Worm (Caenorhabditis elegans) whole organism, L1 larva: ENCODE results near the gene mob-2.

Source experiments
- C16A3.4 ChIP-seq: fragments of 150-350 bp; optimal IDR thresholded peaks from 2 replicates; lab custom pipeline; 2014; ENCODE audit warnings: missing biosample characterization, missing genetic modification characterization
- aha-1 ChIP-seq: fragments of 150-350 bp; optimal IDR thresholded peaks from 2 replicates; lab custom pipeline; 2014; ENCODE audit warnings: missing biosample characterization, missing genetic modification characterization
- blmp-1 ChIP-seq: fragments of 150-350 bp; optimal IDR thresholded peaks from 2 replicates; lab custom pipeline; 2014; ENCODE audit warnings: missing biosample characterization, missing genetic modification characterization
- ceh-63 ChIP-seq: fragments of 200-800 bp; sonication (Bioruptor generic); optimal IDR thresholded peaks from 2 replicates; lab custom pipeline; 2018; ENCODE audit warnings: mild to moderate bottlenecking, missing genetic modification characterization, missing compliant biosample characterization
- dsc-1 ChIP-seq: sonication (generic microtip); optimal IDR thresholded peaks from 2 replicates; lab custom pipeline; 2016; ENCODE audit warnings: mild to moderate bottlenecking, missing genetic modification characterization, missing compliant biosample characterization
- efl-1 ChIP-seq, 4 experiments: fragments of 150-350 bp; optimal IDR thresholded peaks in 3 of 4; peaks in 1 of 4; 1 replicate in 1 of 4; 2 replicates in 3 of 4; lab custom pipeline; 2014; ENCODE audit warnings: missing biosample characterization in 2 of 4, missing genetic modification characterization in 2 of 4, missing genetic modification reagents in 2 of 4
- efl-3 ChIP-seq: fragments of 200-800 bp; sonication (Bioruptor generic); optimal IDR thresholded peaks from 2 replicates; lab custom pipeline; 2018; ENCODE audit warnings: mild to moderate bottlenecking, missing genetic modification characterization, missing compliant biosample characterization
- egl-27 ChIP-seq, 2 experiments: fragments of 150-350 bp in 1 of 2; sonication (generic microtip); optimal IDR thresholded peaks; 3 replicates each; lab custom pipeline; 2017 to 2018; ENCODE audit warnings: missing biosample characterization in 2 of 2, missing genetic modification characterization in 2 of 2, missing genetic modification reagents in 2 of 2
- elt-2 ChIP-seq: sonication (generic microtip); optimal IDR thresholded peaks from 2 replicates; lab custom pipeline; 2016; ENCODE audit warnings: missing genetic modification characterization, mild to moderate bottlenecking, inconsistent platforms, missing compliant biosample characterization, missing genetic modification reagents
- elt-3 ChIP-seq, 6 experiments: fragments of 150-350 bp in 1 of 6; sonication (generic microtip); optimal IDR thresholded peaks; 2 replicates each; lab custom pipeline; 2017 to 2018; ENCODE audit warnings: missing biosample characterization in 6 of 6, missing genetic modification characterization in 6 of 6, inconsistent platforms in 1 of 6
- ets-5 ChIP-seq: fragments of 200-800 bp; sonication (Bioruptor generic); IDR thresholded peaks from 2 replicates; pipeline ENCODE4 v1.3.6; 2022; ENCODE audit warnings: missing genetic modification characterization, missing compliant biosample characterization
- fkh-10 ChIP-seq: sonication (generic microtip); optimal IDR thresholded peaks from 2 replicates; lab custom pipeline; 2017; ENCODE audit warnings: missing biosample characterization, missing genetic modification reagents, missing genetic modification characterization
- fkh-8 ChIP-seq: sonication (generic microtip); optimal IDR thresholded peaks from 2 replicates; lab custom pipeline; 2016; ENCODE audit warnings: mild to moderate bottlenecking, missing genetic modification characterization, missing compliant biosample characterization
- jun-1 ChIP-seq: fragments of 150-350 bp; optimal IDR thresholded peaks from 2 replicates; lab custom pipeline; 2014; ENCODE audit warnings: missing biosample characterization, missing genetic modification reagents, missing genetic modification characterization
- lin-14 ChIP-seq: fragments of 200-800 bp; sonication (Bioruptor generic); optimal IDR thresholded peaks from 2 replicates; lab custom pipeline; 2018; ENCODE audit warnings: mild to moderate bottlenecking, missing genetic modification characterization, moderate library complexity, missing compliant biosample characterization
- lin-15B ChIP-seq: fragments of 150-350 bp; sonication (generic microtip); optimal IDR thresholded peaks from 3 replicates; lab custom pipeline; 2014; ENCODE audit warnings: missing biosample characterization, missing genetic modification characterization
- lin-35 ChIP-seq, 2 experiments: fragments of 150-350 bp; optimal IDR thresholded peaks; 2 replicates each; lab custom pipeline; 2014; ENCODE audit warnings: missing biosample characterization in 2 of 2, missing genetic modification characterization in 2 of 2, missing genetic modification reagents in 2 of 2
- lin-39 ChIP-seq: fragments of 150-350 bp; optimal IDR thresholded peaks from 2 replicates; lab custom pipeline; 2014; ENCODE audit warnings: missing biosample characterization, missing genetic modification reagents, missing genetic modification characterization
- lir-3 ChIP-seq: sonication (generic microtip); optimal IDR thresholded peaks from 2 replicates; lab custom pipeline; 2016; ENCODE audit warnings: mild to moderate bottlenecking, missing genetic modification characterization, moderate library complexity, missing compliant biosample characterization; ENCODE audit not compliant: poor library complexity
- lsy-2 ChIP-seq, 2 experiments: fragments of 150-350 bp; optimal IDR thresholded peaks; 2 replicates each; lab custom pipeline; 2014; ENCODE audit warnings: missing biosample characterization in 2 of 2, missing genetic modification characterization in 2 of 2
- mab-9 ChIP-seq: fragments of 200-800 bp; sonication (Bioruptor generic); IDR thresholded peaks from 2 replicates; pipeline ENCODE4 v1.3.6; 2022; ENCODE audit warnings: missing genetic modification reagents, missing genetic modification characterization, missing compliant biosample characterization
- mef-2 ChIP-seq: fragments of 150-350 bp; optimal IDR thresholded peaks from 2 replicates; lab custom pipeline; 2014; ENCODE audit warnings: missing biosample characterization, missing genetic modification characterization
- mep-1 ChIP-seq: fragments of 150-350 bp; optimal IDR thresholded peaks from 2 replicates; lab custom pipeline; 2014; ENCODE audit warnings: missing biosample characterization, missing genetic modification characterization
- nhr-20 ChIP-seq: sonication (generic microtip); optimal IDR thresholded peaks from 2 replicates; lab custom pipeline; 2016; ENCODE audit warnings: mild to moderate bottlenecking, missing genetic modification characterization, missing compliant biosample characterization
- nhr-28 ChIP-seq: fragments of 150-350 bp; optimal IDR thresholded peaks from 2 replicates; lab custom pipeline; 2014; ENCODE audit warnings: missing biosample characterization, missing genetic modification characterization
- nhr-47 ChIP-seq: sonication (generic microtip); optimal IDR thresholded peaks from 2 replicates; lab custom pipeline; 2016; ENCODE audit warnings: mild to moderate bottlenecking, missing genetic modification characterization, moderate library complexity, missing compliant biosample characterization
- nhr-71 ChIP-seq: sonication (generic microtip); optimal IDR thresholded peaks from 2 replicates; lab custom pipeline; 2016; ENCODE audit warnings: mild to moderate bottlenecking, missing genetic modification characterization, moderate library complexity, missing compliant biosample characterization
- nhr-77 ChIP-seq: fragments of 150-350 bp; optimal IDR thresholded peaks from 2 replicates; lab custom pipeline; 2014; ENCODE audit warnings: missing biosample characterization, missing genetic modification characterization
- nhr-84 ChIP-seq: sonication (generic microtip); optimal IDR thresholded peaks from 2 replicates; lab custom pipeline; 2017; ENCODE audit warnings: missing biosample characterization, missing genetic modification characterization
- nhr-85 ChIP-seq: sonication (generic microtip); peaks from one replicate; lab custom pipeline; 2016; ENCODE audit warnings: missing genetic modification characterization, inconsistent platforms, missing compliant biosample characterization
- nhr-90 ChIP-seq: sonication (generic microtip); optimal IDR thresholded peaks from 2 replicates; lab custom pipeline; 2016; ENCODE audit warnings: mild to moderate bottlenecking, missing genetic modification characterization, missing compliant biosample characterization; ENCODE audit not compliant: poor library complexity
- pag-3 ChIP-seq: sonication (generic microtip); optimal IDR thresholded peaks from 2 replicates; lab custom pipeline; 2017; ENCODE audit warnings: missing genetic modification characterization, mild to moderate bottlenecking, missing compliant biosample characterization, antibody characterized with exemption, borderline replicate concordance; ENCODE audit not compliant: insufficient read depth
- pqm-1 ChIP-seq: sonication (generic microtip); optimal IDR thresholded peaks from 3 replicates; lab custom pipeline; 2017; ENCODE audit warnings: missing biosample characterization, missing genetic modification characterization
- skn-1 ChIP-seq: fragments of 150-350 bp; optimal IDR thresholded peaks from 2 replicates; lab custom pipeline; 2014; ENCODE audit warnings: missing biosample characterization, missing genetic modification characterization
- sptf-1 ChIP-seq: fragments of 150-350 bp; optimal IDR thresholded peaks from 2 replicates; lab custom pipeline; 2014; ENCODE audit warnings: missing biosample characterization, missing genetic modification characterization
- sup-37 ChIP-seq: fragments of 200-800 bp; sonication (Bioruptor generic); optimal IDR thresholded peaks from 2 replicates; lab custom pipeline; 2018; ENCODE audit warnings: mild to moderate bottlenecking, missing genetic modification characterization, missing compliant biosample characterization
- unc-62 ChIP-seq: fragments of 150-350 bp; optimal IDR thresholded peaks from 2 replicates; lab custom pipeline; 2014; ENCODE audit warnings: missing biosample characterization, missing genetic modification reagents, missing genetic modification characterization
- unc-86 ChIP-seq: sonication (generic microtip); optimal IDR thresholded peaks from 2 replicates; lab custom pipeline; 2016; ENCODE audit warnings: missing genetic modification characterization, missing compliant biosample characterization
- unc-98 ChIP-seq: fragments of 200-800 bp; sonication (Bioruptor generic); IDR thresholded peaks from 2 replicates; pipeline ENCODE4 v1.3.6; 2022; ENCODE audit warnings: missing genetic modification characterization, missing compliant biosample characterization
- vab-15 ChIP-seq: sonication (generic microtip); optimal IDR thresholded peaks from 2 replicates; lab custom pipeline; 2017; ENCODE audit warnings: missing genotype, mild to moderate bottlenecking, missing genetic modification characterization, missing compliant biosample characterization
- ztf-4 ChIP-seq: fragments of 150-350 bp; optimal IDR thresholded peaks from 2 replicates; lab custom pipeline; 2014; ENCODE audit warnings: missing biosample characterization, missing genetic modification characterization

mob-2 gene

ce11 chrX:13158487-13158886, 11.4 kb downstream of the mob-2 start:
- TF ChIP-seq lin-14 (GFP tag; lab: Kevin White, UChicago): peak; percentile 11
- TF ChIP-seq nhr-84: no peak

ce11 chrX:13157112-13157768, 12.6 kb downstream of the mob-2 start:
- no peak for TF ChIP-seq unc-62 (GFP tag; lab: Kevin White, UChicago)
- TF ChIP-seq nhr-85 (tag; lab: Kevin White, UChicago): peak; percentile 43
- TF ChIP-seq lin-14 (GFP tag; lab: Kevin White, UChicago): peak; percentile 18
- no peak for TF ChIP-seq sptf-1 (tag; lab: Kevin White, UChicago)
- TF ChIP-seq mab-9 (GFP tag; lab: Robert Waterston, UW): no peak
- TF ChIP-seq unc-98 (GFP tag; lab: Robert Waterston, UW): no peak
- peak in 1 of 2 experiments; percentile 35 for TF ChIP-seq lin-35 (GFP tag; optimal IDR thresholded peaks at IDR 0.05; lab: Kevin White, UChicago)
- TF ChIP-seq blmp-1 (tag; lab: Kevin White, UChicago): peak; percentile 81
- no peak for TF ChIP-seq pqm-1 (tag; lab: Kevin White, UChicago)

- TF ChIP-seq efl-1 (optimal IDR thresholded peaks at IDR 0.05; lab: Kevin White, UChicago) (no peak), efl-1 (GFP tag; optimal IDR thresholded peaks at IDR 0.05 in 1 of 2; lab: Kevin White, UChicago) (peak in 1 of 2 experiments; percentile 13), unc-86 (tag; lab: Kevin White, UChicago) (no peak), nhr-71 (tag; lab: Kevin White, UChicago) (no peak), mep-1 (no peak), lin-14 (GFP tag; lab: Kevin White, UChicago) (peak; percentile 6), mab-9 (GFP tag; lab: Robert Waterston, UW) (no peak), fkh-10 (GFP tag; lab: Kevin White, UChicago) (peak; percentile 82), nhr-28 (tag; lab: Kevin White, UChicago) (no peak), efl-3 (GFP tag; lab: Kevin White, UChicago) (no peak), nhr-90 (tag; lab: Kevin White, UChicago) (no peak), lin-39 (tag; lab: Kevin White, UChicago) (no peak)
Observed at ce11 chrX:13155730-13156129, 14.1 kb downstream of the mob-2 start.

- TF ChIP-seq ceh-63 (GFP tag; lab: Kevin White, UChicago) (peak; percentile 14), nhr-20 (tag; lab: Kevin White, UChicago) (no peak), mef-2 (tag; lab: Kevin White, UChicago) (no peak), nhr-28 (tag; lab: Kevin White, UChicago) (no peak), ets-5 (GFP tag; lab: Robert Waterston, UW) (no peak), nhr-47 (tag; lab: Kevin White, UChicago) (no peak), elt-2 (tag; lab: Kevin White, UChicago) (peak; percentile 56)
- TF ChIP-seq, all 84 proteins: peak for 2
Observed at ce11 chrX:13154514-13154913, 15.4 kb downstream of the mob-2 start.

ce11 chrX:13147105-13147504, 22.8 kb downstream of the mob-2 start:
- TF ChIP-seq dsc-1 (no peak), nhr-77 (tag; lab: Kevin White, UChicago) (no peak), ets-5 (GFP tag; lab: Robert Waterston, UW) (no peak), egl-27 (tag; optimal IDR thresholded peaks at IDR 0.05; lab: Kevin White, UChicago) (no peak), nhr-71 (tag; lab: Kevin White, UChicago) (peak; percentile 61), jun-1 (tag; lab: Kevin White, UChicago) (no peak), sup-37 (GFP tag; lab: Kevin White, UChicago) (no peak), nhr-47 (tag; lab: Kevin White, UChicago) (peak; percentile 41), elt-3 (tag; optimal IDR thresholded peaks at IDR 0.05; lab: Kevin White, UChicago) (no peak), fkh-10 (GFP tag; lab: Kevin White, UChicago) (no peak), skn-1 (tag; lab: Kevin White, UChicago) (no peak), lin-14 (GFP tag; lab: Kevin White, UChicago) (peak; percentile 69), nhr-84 (no peak), unc-62 (GFP tag; lab: Kevin White, UChicago) (no peak), unc-98 (GFP tag; lab: Robert Waterston, UW) (no peak), lsy-2 (tag; optimal IDR thresholded peaks at IDR 0.05; lab: Kevin White, UChicago) (no peak), mef-2 (tag; lab: Kevin White, UChicago) (no peak), lin-15B (tag; lab: Kevin White, UChicago) (no peak), fkh-8 (tag; lab: Kevin White, UChicago) (peak; percentile 37), lir-3 (no peak), aha-1 (tag; lab: Kevin White, UChicago) (no peak), pqm-1 (tag; lab: Kevin White, UChicago) (no peak), C16A3.4 (tag; lab: Kevin White, UChicago) (no peak), pag-3 (peak; percentile 78), nhr-85 (tag; lab: Kevin White, UChicago) (peak; percentile 85), ztf-4 (tag; lab: Kevin White, UChicago) (no peak), vab-15 (tag; lab: Kevin White, UChicago) (no peak)
